Worm (Caenorhabditis elegans): ENCODE results near the gene add-2.

DNA sequence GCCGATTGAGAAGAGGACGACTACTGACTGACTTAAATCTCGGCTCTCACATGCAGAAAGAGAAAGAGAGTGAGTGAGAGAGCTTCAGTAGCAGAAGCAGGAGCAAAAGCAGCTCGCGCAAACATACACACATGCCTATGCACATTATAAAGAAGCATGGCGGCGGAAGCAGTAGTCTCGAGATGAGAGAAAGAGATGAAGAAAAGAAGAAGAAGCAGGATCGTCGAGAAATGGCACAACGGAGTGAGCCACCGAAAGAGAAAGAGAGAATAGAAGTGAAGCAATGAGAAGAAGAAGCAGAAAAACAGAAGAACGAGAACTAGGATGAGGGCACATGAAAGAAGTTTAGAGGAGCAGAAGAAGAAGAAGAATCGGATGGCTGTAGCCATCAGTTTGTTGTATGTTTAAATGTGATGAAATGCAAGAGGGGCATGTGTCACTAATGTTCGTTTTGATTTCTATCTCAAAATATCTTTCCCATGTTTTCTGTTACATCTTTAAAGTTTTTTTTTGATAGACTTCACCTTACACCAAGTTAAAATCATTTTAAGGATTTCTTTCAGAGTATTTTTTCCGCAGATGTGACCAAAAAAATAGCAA lies 13.8 kb upstream of the add-2 start:
- TF ChIP-seq mep-1 (tag; optimal IDR thresholded peaks at IDR 0.05) (peak; percentile 71), nhr-28 (tag; optimal IDR thresholded peaks at IDR 0.05) (no peak), lin-13 (GFP tag; optimal IDR thresholded peaks at IDR 0.05) (no peak), sox-4 (tag; optimal IDR thresholded peaks at IDR 0.05) (no peak), dpl-1 (GFP tag; optimal IDR thresholded peaks at IDR 0.05) (peak in 1 of 3 experiments; percentile 23), ama-1 (optimal IDR thresholded peaks at IDR 0.05) (no peak), ztf-11 (tag; optimal IDR thresholded peaks at IDR 0.05) (no peak), nhr-237 (tag; optimal IDR thresholded peaks at IDR 0.05) (no peak), alr-1 (tag; optimal IDR thresholded peaks at IDR 0.05; ENCODE audit: borderline replicate concordance) (no peak), snpc-4 (tag; optimal IDR thresholded peaks at IDR 0.05) (peak; percentile 17), mdl-1 (tag; optimal IDR thresholded peaks at IDR 0.05) (peak in 1 of 2 experiments; percentile 29)
